Worm (Caenorhabditis elegans): ENCODE measurements around the gene F44E5.5.

DNA sequence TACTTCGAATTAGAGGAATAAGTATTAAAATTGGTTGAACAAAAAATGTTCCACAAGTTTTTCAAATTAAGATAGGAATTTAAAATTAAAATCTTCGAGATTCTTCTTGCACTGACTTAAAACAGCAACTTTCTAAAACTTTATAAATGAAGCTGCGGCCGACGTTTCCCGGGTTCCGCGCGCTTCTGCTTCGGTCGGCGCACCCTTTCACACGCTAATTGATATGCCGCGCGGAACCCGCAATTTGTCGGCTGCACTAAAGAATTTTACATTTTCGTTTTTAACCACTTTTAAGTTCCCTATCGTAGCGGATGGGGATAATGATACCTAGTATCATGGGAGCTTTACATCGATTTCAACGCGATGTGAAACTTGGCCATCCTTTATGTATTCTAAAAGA, 44.7 kb upstream of the F44E5.5 start:
- TF ChIP-seq ama-1 (optimal IDR thresholded peaks at IDR 0.05), result no peak
- TF ChIP-seq ceh-36 (tag; optimal IDR thresholded peaks at IDR 0.05), result no peak
- no peak for TF ChIP-seq B0310.2 (tag; optimal IDR thresholded peaks at IDR 0.05)
